Fruit fly (Drosophila melanogaster): ENCODE data around the gene HP1b.
A peak's percentile ranks its signal among the peaks of the same experiment; 100 is the strongest.
"Not testable (repeated sequence)": the region's sequence is repeated elsewhere in the genome, so short reads cannot be mapped to it uniquely, and the experiment has no call there.

Gene HP1b

dm6 chrX:9062665-9063064 is 18.2 kb upstream of the HP1b start:
- TF ChIP-seq CG17801 (GFP tag; optimal IDR thresholded peaks at IDR 0.05; ENCODE audit: partially characterized antibody): no peak

- no peak for TF ChIP-seq CG17801 (GFP tag; optimal IDR thresholded peaks at IDR 0.05; ENCODE audit: partially characterized antibody)
Measured at dm6 chrX:9063425-9063824, 17.4 kb upstream of the HP1b start.

- TF ChIP-seq CG17801 (GFP tag; optimal IDR thresholded peaks at IDR 0.05; ENCODE audit: partially characterized antibody): no peak
Measured at dm6 chrX:9064029-9064428, 16.8 kb upstream of the HP1b start.

- no peak for TF ChIP-seq CG17801 (GFP tag; optimal IDR thresholded peaks at IDR 0.05; ENCODE audit: partially characterized antibody)
Measured at dm6 chrX:9066802-9067489, 13.9 kb upstream of the HP1b start.

- peak; percentile 26 for TF ChIP-seq CG17801 (GFP tag; optimal IDR thresholded peaks at IDR 0.05; ENCODE audit: partially characterized antibody)
Measured at dm6 chrX:9067754-9068477, 12.9 kb upstream of the HP1b start, which contains the start of gene CG15365. TSS of gene CG15365 (minus strand) at chrX:9067983.

dm6 chrX:9068822-9069221 is 12.0 kb upstream of the HP1b start:
- no peak for TF ChIP-seq CG17801 (GFP tag; optimal IDR thresholded peaks at IDR 0.05; ENCODE audit: partially characterized antibody)

- TF ChIP-seq CG17801 (GFP tag; optimal IDR thresholded peaks at IDR 0.05; ENCODE audit: partially characterized antibody): no peak
Measured at dm6 chrX:9071308-9071707, 9.6 kb upstream of the HP1b start, which contains the start of gene CG10970. TSS of gene CG10970 (minus strand) at chrX:9071408.

- TF ChIP-seq CG17801 (GFP tag; optimal IDR thresholded peaks at IDR 0.05; ENCODE audit: partially characterized antibody): no peak
Measured at dm6 chrX:9074040-9074439, 6.8 kb upstream of the HP1b start.

dm6 chrX:9075641-9076324 is 5.1 kb upstream of the HP1b start:
- TF ChIP-seq CG17801 (GFP tag; optimal IDR thresholded peaks at IDR 0.05; ENCODE audit: partially characterized antibody): no peak

- no peak for TF ChIP-seq CG17801 (GFP tag; optimal IDR thresholded peaks at IDR 0.05; ENCODE audit: partially characterized antibody)
Measured at dm6 chrX:9077558-9077957, 3.3 kb upstream of the HP1b start.

- TF ChIP-seq CG17801 (GFP tag; optimal IDR thresholded peaks at IDR 0.05; ENCODE audit: partially characterized antibody): no peak
Measured at dm6 chrX:9078263-9078662, 2.6 kb upstream of the HP1b start, which contains the start of gene CG44325. TSS of gene CG44325 (minus strand) at chrX:9078499.

- TF ChIP-seq CG17801 (GFP tag; optimal IDR thresholded peaks at IDR 0.05; ENCODE audit: partially characterized antibody): peak; percentile 0
Measured at dm6 chrX:9082600-9082999, 1.7 kb downstream of the HP1b start, which contains the start of gene APC4. TSS of gene APC4 (plus strand) at chrX:9082931.

- TF ChIP-seq CG17801 (GFP tag; optimal IDR thresholded peaks at IDR 0.05; ENCODE audit: partially characterized antibody): peak; percentile 51
Measured at dm6 chrX:9085726-9086125, 4.9 kb downstream of the HP1b start, which contains the start of gene CG32708. TSS of gene CG32708 (plus strand) at chrX:9085932.

- TF ChIP-seq CG17801 (GFP tag; optimal IDR thresholded peaks at IDR 0.05; ENCODE audit: partially characterized antibody): not testable (repeated sequence)
Measured at dm6 chrX:9086702-9087179, 5.9 kb downstream of the HP1b start, which contains the start of gene CG32706. TSS of gene CG32706 (plus strand) at chrX:9087129.

dm6 chrX:9087920-9088417 is 7.1 kb downstream of the HP1b start, which contains the start of gene CG6999:
TSS of gene CG6999 (plus strand) at chrX:9088367.
- not testable (repeated sequence) for TF ChIP-seq CG17801 (GFP tag; optimal IDR thresholded peaks at IDR 0.05; ENCODE audit: partially characterized antibody)

Measured in ovary, adult (tissue).